Worm (Caenorhabditis elegans): Measurements from ENCODE around the gene inpp-5K.
A peak's percentile ranks its signal among the peaks of the same experiment; 100 is the strongest.

The inpp-5K gene

DNA sequence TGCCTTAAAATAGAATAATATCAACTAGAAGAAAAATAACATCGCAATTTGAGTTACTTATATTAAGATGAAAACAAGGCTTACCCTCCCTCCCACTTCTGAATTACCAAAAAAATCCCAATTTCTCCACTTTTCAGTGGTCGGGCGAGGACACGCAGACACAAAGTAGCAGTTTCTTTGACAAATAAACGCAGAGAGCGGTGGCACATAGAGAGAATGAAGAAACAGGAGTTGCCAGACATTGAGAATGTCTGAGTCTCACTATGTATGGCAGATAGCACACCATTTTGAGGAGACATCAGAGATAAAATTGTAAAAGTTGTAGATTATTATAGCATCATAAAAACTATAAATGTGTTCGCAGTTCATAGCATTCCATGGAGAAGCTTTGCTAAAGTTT is 35.9 kb downstream of the inpp-5K start:
- TF ChIP-seq flh-1 (GFP tag; optimal IDR thresholded peaks at IDR 0.05) (no peak), hlh-1 (tag; optimal IDR thresholded peaks at IDR 0.05) (no peak), ceh-39 (tag; optimal IDR thresholded peaks at IDR 0.05) (no peak), nhr-237 (tag; optimal IDR thresholded peaks at IDR 0.05) (no peak), sem-2 (GFP tag; optimal IDR thresholded peaks at IDR 0.05) (no peak), unc-120 (tag; optimal IDR thresholded peaks at IDR 0.05; ENCODE audit: poor library complexity, severe bottlenecking) (peak; percentile 90), lin-32 (GFP tag; optimal IDR thresholded peaks at IDR 0.05) (no peak), mab-5 (tag; optimal IDR thresholded peaks at IDR 0.05) (no peak), tbx-8 (GFP tag; optimal IDR thresholded peaks at IDR 0.05) (no peak), M03D4.4 (tag; optimal IDR thresholded peaks at IDR 0.05) (no peak), unc-62 (GFP tag; optimal IDR thresholded peaks at IDR 0.05) (peak; percentile 58), drap-1 (GFP tag; optimal IDR thresholded peaks at IDR 0.05) (no peak), snpc-4 (tag; optimal IDR thresholded peaks at IDR 0.05) (no peak), sptf-1 (tag; optimal IDR thresholded peaks at IDR 0.05) (no peak), nhr-2 (tag; optimal IDR thresholded peaks at IDR 0.05) (peak; percentile 43), mls-2 (tag; optimal IDR thresholded peaks at IDR 0.05) (no peak), elt-3 (tag; optimal IDR thresholded peaks at IDR 0.05) (no peak), bed-3 (GFP tag; optimal IDR thresholded peaks at IDR 0.05) (no peak), lsy-2 (tag; optimal IDR thresholded peaks at IDR 0.05) (peak; percentile 11), nhr-76 (tag; optimal IDR thresholded peaks at IDR 0.05) (no peak), nhr-12 (tag; optimal IDR thresholded peaks at IDR 0.05) (no peak), pha-4 (tag; optimal IDR thresholded peaks at IDR 0.05) (peak; percentile 48), ceh-43 (GFP tag; optimal IDR thresholded peaks at IDR 0.05) (no peak), mep-1 (tag; optimal IDR thresholded peaks at IDR 0.05) (no peak), nhr-28 (tag; optimal IDR thresholded peaks at IDR 0.05) (no peak), ces-1 (GFP tag; optimal IDR thresholded peaks at IDR 0.05) (peak; percentile 70)

DNA sequence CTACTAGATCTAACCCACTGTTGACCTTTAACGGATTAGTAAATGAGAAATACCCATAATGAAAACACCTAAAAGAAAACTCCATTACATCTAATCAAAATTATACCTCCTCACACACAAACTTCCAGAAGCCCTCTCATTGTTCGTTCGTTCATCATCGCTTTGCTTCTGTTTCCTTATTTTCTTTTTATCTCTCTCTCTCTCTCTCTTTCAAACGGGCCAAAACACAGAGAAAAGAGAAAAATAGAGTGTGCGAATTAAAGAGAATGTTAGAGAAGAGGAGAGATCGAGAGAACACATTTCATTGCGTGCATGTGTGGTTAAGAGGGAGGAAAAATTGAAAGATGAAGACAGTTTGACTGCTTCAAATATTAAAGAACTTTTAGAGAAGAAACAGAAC is 36.8 kb downstream of the inpp-5K start:
- TF ChIP-seq unc-62 (GFP tag; optimal IDR thresholded peaks at IDR 0.05), result peak; percentile 18
- TF ChIP-seq unc-120 (tag; optimal IDR thresholded peaks at IDR 0.05; ENCODE audit: poor library complexity, severe bottlenecking), result peak; percentile 30
- no peak for TF ChIP-seq sptf-1 (tag; optimal IDR thresholded peaks at IDR 0.05)
- TF ChIP-seq lin-32 (GFP tag; optimal IDR thresholded peaks at IDR 0.05), result no peak
- no peak for TF ChIP-seq tbx-8 (GFP tag; optimal IDR thresholded peaks at IDR 0.05)
- TF ChIP-seq mep-1 (tag; optimal IDR thresholded peaks at IDR 0.05), result no peak
- no peak for TF ChIP-seq nhr-2 (tag; optimal IDR thresholded peaks at IDR 0.05)
- TF ChIP-seq ces-1 (GFP tag; optimal IDR thresholded peaks at IDR 0.05), result peak; percentile 79
- no peak for TF ChIP-seq flh-1 (GFP tag; optimal IDR thresholded peaks at IDR 0.05)
- TF ChIP-seq bed-3 (GFP tag; optimal IDR thresholded peaks at IDR 0.05), result no peak
- no peak for TF ChIP-seq nhr-12 (tag; optimal IDR thresholded peaks at IDR 0.05)
- no peak for TF ChIP-seq cnd-1 (tag; optimal IDR thresholded peaks at IDR 0.05)
- TF ChIP-seq zip-8 (tag; optimal IDR thresholded peaks at IDR 0.05), result no peak
- no peak for TF ChIP-seq ham-2 (GFP tag; optimal IDR thresholded peaks at IDR 0.05)
- no peak for TF ChIP-seq nhr-76 (tag; optimal IDR thresholded peaks at IDR 0.05)
- no peak for TF ChIP-seq sem-2 (GFP tag; optimal IDR thresholded peaks at IDR 0.05)
- peak; percentile 52 for TF ChIP-seq nhr-237 (tag; optimal IDR thresholded peaks at IDR 0.05)
- TF ChIP-seq mls-2 (tag; optimal IDR thresholded peaks at IDR 0.05), result peak; percentile 48
- no peak for TF ChIP-seq nhr-28 (tag; optimal IDR thresholded peaks at IDR 0.05)
- no peak for TF ChIP-seq lin-13 (tag; optimal IDR thresholded peaks at IDR 0.05)
- TF ChIP-seq elt-3 (tag; optimal IDR thresholded peaks at IDR 0.05), result no peak
- no peak for TF ChIP-seq unc-39 (tag; optimal IDR thresholded peaks at IDR 0.05)
- TF ChIP-seq ceh-39 (tag; optimal IDR thresholded peaks at IDR 0.05), result no peak
- no peak for TF ChIP-seq pha-4 (tag; optimal IDR thresholded peaks at IDR 0.05)
- no peak for TF ChIP-seq M03D4.4 (tag; optimal IDR thresholded peaks at IDR 0.05)
- TF ChIP-seq ceh-43 (GFP tag; optimal IDR thresholded peaks at IDR 0.05), result no peak
- no peak for TF ChIP-seq ztf-11 (tag; optimal IDR thresholded peaks at IDR 0.05)
- no peak for TF ChIP-seq blmp-1 (tag; optimal IDR thresholded peaks at IDR 0.05)
- no peak for TF ChIP-seq ceh-83 (GFP tag; optimal IDR thresholded peaks at IDR 0.05)
- no peak for TF ChIP-seq mab-5 (tag; optimal IDR thresholded peaks at IDR 0.05)
- no peak for TF ChIP-seq elt-1 (tag; optimal IDR thresholded peaks at IDR 0.05; ENCODE audit: borderline replicate concordance, insufficient read depth)
- TF ChIP-seq drap-1 (GFP tag; optimal IDR thresholded peaks at IDR 0.05), result no peak
- TF ChIP-seq lsy-2 (tag; optimal IDR thresholded peaks at IDR 0.05), result peak; percentile 34
- TF ChIP-seq hlh-1 (tag; optimal IDR thresholded peaks at IDR 0.05), result peak; percentile 5
- no peak for TF ChIP-seq snpc-4 (tag; optimal IDR thresholded peaks at IDR 0.05)

DNA sequence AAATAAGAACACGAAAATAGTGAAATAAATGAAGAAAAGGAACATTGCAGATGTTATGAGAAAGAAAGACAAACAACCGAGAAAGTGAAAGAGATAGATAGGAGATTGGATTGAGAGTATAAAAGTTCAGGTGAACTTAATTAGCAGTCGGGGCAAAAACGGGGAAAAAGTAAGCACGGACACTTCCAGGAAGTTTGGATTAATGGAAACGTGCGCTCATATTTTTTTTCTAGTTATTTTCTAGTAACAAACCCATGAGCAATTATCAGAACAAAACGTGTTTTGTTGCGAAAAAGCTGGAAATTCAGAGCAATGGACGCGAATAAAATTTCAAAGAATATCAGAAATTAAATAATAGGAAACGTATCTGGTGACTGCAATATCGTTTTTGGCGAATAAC is 39.2 kb downstream of the inpp-5K start:
- TF ChIP-seq blmp-1 (tag; optimal IDR thresholded peaks at IDR 0.05), result no peak
- TF ChIP-seq nhr-12 (tag; optimal IDR thresholded peaks at IDR 0.05), result no peak
- no peak for TF ChIP-seq ztf-11 (tag; optimal IDR thresholded peaks at IDR 0.05)
- TF ChIP-seq ceh-83 (GFP tag; optimal IDR thresholded peaks at IDR 0.05), result no peak
- TF ChIP-seq nhr-76 (tag; optimal IDR thresholded peaks at IDR 0.05), result no peak
- no peak for TF ChIP-seq mep-1 (tag; optimal IDR thresholded peaks at IDR 0.05)
- TF ChIP-seq pha-4 (tag; optimal IDR thresholded peaks at IDR 0.05), result no peak
- TF ChIP-seq ceh-43 (GFP tag; optimal IDR thresholded peaks at IDR 0.05), result no peak
- no peak for TF ChIP-seq nhr-28 (tag; optimal IDR thresholded peaks at IDR 0.05)
- TF ChIP-seq sem-2 (GFP tag; optimal IDR thresholded peaks at IDR 0.05), result no peak
- no peak for TF ChIP-seq lin-13 (tag; optimal IDR thresholded peaks at IDR 0.05)
- TF ChIP-seq hlh-1 (tag; optimal IDR thresholded peaks at IDR 0.05), result no peak
- TF ChIP-seq nhr-237 (tag; optimal IDR thresholded peaks at IDR 0.05), result no peak
- no peak for TF ChIP-seq M03D4.4 (tag; optimal IDR thresholded peaks at IDR 0.05)
- no peak for TF ChIP-seq ham-2 (GFP tag; optimal IDR thresholded peaks at IDR 0.05)
- TF ChIP-seq drap-1 (GFP tag; optimal IDR thresholded peaks at IDR 0.05), result no peak
- TF ChIP-seq ces-1 (GFP tag; optimal IDR thresholded peaks at IDR 0.05), result no peak
- no peak for TF ChIP-seq lin-32 (GFP tag; optimal IDR thresholded peaks at IDR 0.05)

Measured in whole organism, mixed stage, embryonic.